Worm (Caenorhabditis elegans): ENCODE results near the gene C50F4.4.

Gene C50F4.4

ce11 chrV:9513590-9513989, 23.0 kb upstream of the C50F4.4 start, which contains the start of gene eif-2Bdelta (continued):
- TF ChIP-seq pag-3 (tag; optimal IDR thresholded peaks at IDR 0.05; ENCODE audit: borderline replicate concordance, insufficient read depth) (no peak), egl-13 (tag; optimal IDR thresholded peaks at IDR 0.05) (peak; percentile 45), lin-14 (GFP tag; optimal IDR thresholded peaks at IDR 0.05) (peak; percentile 72), nhr-28 (tag; optimal IDR thresholded peaks at IDR 0.05) (no peak), F16B12.6 (tag; optimal IDR thresholded peaks at IDR 0.05) (no peak), unc-30 (tag; optimal IDR thresholded peaks at IDR 0.05) (no peak), mdl-1 (tag; optimal IDR thresholded peaks at IDR 0.05) (peak in 1 of 2 experiments; percentile 26), ceh-82 (tag; optimal IDR thresholded peaks at IDR 0.05) (peak; percentile 20 to 45 (median 45)), C34B4.2 (tag; optimal IDR thresholded peaks at IDR 0.05) (no peak), hlh-17 (GFP tag; optimal IDR thresholded peaks at IDR 0.05; ENCODE audit: borderline replicate concordance) (no peak), mep-1 (tag; optimal IDR thresholded peaks at IDR 0.05) (peak; percentile 90), mab-9 (GFP tag; IDR thresholded peaks at IDR 0.05) (no peak), ets-5 (GFP tag; IDR thresholded peaks at IDR 0.05) (no peak), tbx-2 (tag; optimal IDR thresholded peaks at IDR 0.05) (peak; percentile 75), nhr-11 (tag; optimal IDR thresholded peaks at IDR 0.05) (no peak), blmp-1 (tag; optimal IDR thresholded peaks at IDR 0.05) (peak; percentile 52), nhr-85 (tag) (peak; percentile 80), unc-130 (tag; optimal IDR thresholded peaks at IDR 0.05) (no peak), mef-2 (tag; optimal IDR thresholded peaks at IDR 0.05) (no peak), lin-15B (tag; optimal IDR thresholded peaks at IDR 0.05) (no peak), hpl-2 (GFP tag; optimal IDR thresholded peaks at IDR 0.05) (no peak), alr-1 (tag; optimal IDR thresholded peaks at IDR 0.05; ENCODE audit: borderline replicate concordance) (no peak), elt-2 (tag; optimal IDR thresholded peaks at IDR 0.05) (peak; percentile 55), jun-1 (tag; optimal IDR thresholded peaks at IDR 0.05) (no peak), ces-1 (GFP tag; optimal IDR thresholded peaks at IDR 0.05) (no peak), sox-4 (tag; optimal IDR thresholded peaks at IDR 0.05) (peak; percentile 63), zag-1 (tag; optimal IDR thresholded peaks at IDR 0.05) (no peak), fos-1 (tag; optimal IDR thresholded peaks at IDR 0.05) (no peak), fkh-10 (GFP tag; optimal IDR thresholded peaks at IDR 0.05) (no peak), skn-1 (tag; optimal IDR thresholded peaks at IDR 0.05) (peak; percentile 29), nhr-84 (tag; optimal IDR thresholded peaks at IDR 0.05) (no peak), C04F5.9 (tag; optimal IDR thresholded peaks at IDR 0.05) (peak; percentile 15)

DNA sequence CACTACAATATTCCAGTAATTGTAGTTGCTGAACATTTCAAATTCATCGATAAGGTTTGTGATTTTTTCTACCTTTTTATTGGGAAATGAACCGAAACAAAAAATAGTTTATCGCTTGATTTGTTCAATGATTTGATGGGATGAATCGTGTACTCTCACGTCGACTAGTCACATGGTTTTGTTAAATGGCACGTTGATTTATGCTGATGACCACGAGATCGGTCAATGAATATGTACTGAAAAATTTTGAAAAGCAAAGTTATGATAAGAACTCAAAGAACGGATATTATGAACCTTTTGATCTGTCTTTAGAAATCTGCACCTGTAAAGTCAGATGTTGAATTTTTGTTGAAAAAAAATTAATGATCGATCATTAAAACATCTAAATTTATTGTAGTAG, 20.3 kb upstream of the C50F4.4 start:
- TF ChIP-seq nhr-11 (tag; optimal IDR thresholded peaks at IDR 0.05) (no peak), skn-1 (tag; optimal IDR thresholded peaks at IDR 0.05) (no peak), unc-98 (GFP tag; IDR thresholded peaks at IDR 0.05) (no peak), lin-35 (GFP tag; optimal IDR thresholded peaks at IDR 0.05) (peak in 1 of 2 experiments; percentile 86), nhr-12 (tag; optimal IDR thresholded peaks at IDR 0.05) (no peak), lin-15B (tag; optimal IDR thresholded peaks at IDR 0.05) (no peak), lin-14 (GFP tag; optimal IDR thresholded peaks at IDR 0.05) (peak; percentile 85), hlh-17 (GFP tag; optimal IDR thresholded peaks at IDR 0.05; ENCODE audit: borderline replicate concordance) (no peak), isw-1 (GFP tag; IDR thresholded peaks at IDR 0.05) (no peak), tlp-1 (tag; optimal IDR thresholded peaks at IDR 0.05) (no peak), dpl-1 (GFP tag; optimal IDR thresholded peaks at IDR 0.05) (peak in 1 of 3 experiments; percentile 58), sptf-1 (tag; optimal IDR thresholded peaks at IDR 0.05) (no peak), nhr-47 (tag; optimal IDR thresholded peaks at IDR 0.05) (peak; percentile 69), efl-1 (optimal IDR thresholded peaks at IDR 0.05) (peak in 1 of 2 experiments; percentile 21), efl-1 (GFP tag; optimal IDR thresholded peaks at IDR 0.05 in 1 of 2) (peak in 1 of 2 experiments; percentile 90), efl-3 (GFP tag; optimal IDR thresholded peaks at IDR 0.05) (no peak), grh-1 (GFP tag; IDR thresholded peaks at IDR 0.05) (peak; percentile 53; the same call in 1 of the 2 replicates), snpc-4 (tag; optimal IDR thresholded peaks at IDR 0.05) (no peak), ceh-90 (tag; optimal IDR thresholded peaks at IDR 0.05) (no peak), egl-13 (tag; optimal IDR thresholded peaks at IDR 0.05) (no peak), ceh-63 (GFP tag; optimal IDR thresholded peaks at IDR 0.05) (no peak), unc-62 (GFP tag; optimal IDR thresholded peaks at IDR 0.05) (no peak), nhr-71 (tag; optimal IDR thresholded peaks at IDR 0.05) (peak; percentile 89), ztf-4 (tag; optimal IDR thresholded peaks at IDR 0.05) (no peak), C16A3.4 (tag; optimal IDR thresholded peaks at IDR 0.05) (peak; percentile 70), unc-86 (tag; optimal IDR thresholded peaks at IDR 0.05) (no peak), C34B4.2 (tag; optimal IDR thresholded peaks at IDR 0.05) (no peak), blmp-1 (tag; optimal IDR thresholded peaks at IDR 0.05) (peak; percentile 85), zag-1 (tag; optimal IDR thresholded peaks at IDR 0.05) (no peak), mdl-1 (tag; optimal IDR thresholded peaks at IDR 0.05) (peak in 1 of 2 experiments; percentile 85), mab-9 (GFP tag; IDR thresholded peaks at IDR 0.05) (peak; percentile 48; the same call in 1 of the 2 replicates)
